Fruit fly (Drosophila melanogaster): ENCODE data around the gene Rph.

DNA sequence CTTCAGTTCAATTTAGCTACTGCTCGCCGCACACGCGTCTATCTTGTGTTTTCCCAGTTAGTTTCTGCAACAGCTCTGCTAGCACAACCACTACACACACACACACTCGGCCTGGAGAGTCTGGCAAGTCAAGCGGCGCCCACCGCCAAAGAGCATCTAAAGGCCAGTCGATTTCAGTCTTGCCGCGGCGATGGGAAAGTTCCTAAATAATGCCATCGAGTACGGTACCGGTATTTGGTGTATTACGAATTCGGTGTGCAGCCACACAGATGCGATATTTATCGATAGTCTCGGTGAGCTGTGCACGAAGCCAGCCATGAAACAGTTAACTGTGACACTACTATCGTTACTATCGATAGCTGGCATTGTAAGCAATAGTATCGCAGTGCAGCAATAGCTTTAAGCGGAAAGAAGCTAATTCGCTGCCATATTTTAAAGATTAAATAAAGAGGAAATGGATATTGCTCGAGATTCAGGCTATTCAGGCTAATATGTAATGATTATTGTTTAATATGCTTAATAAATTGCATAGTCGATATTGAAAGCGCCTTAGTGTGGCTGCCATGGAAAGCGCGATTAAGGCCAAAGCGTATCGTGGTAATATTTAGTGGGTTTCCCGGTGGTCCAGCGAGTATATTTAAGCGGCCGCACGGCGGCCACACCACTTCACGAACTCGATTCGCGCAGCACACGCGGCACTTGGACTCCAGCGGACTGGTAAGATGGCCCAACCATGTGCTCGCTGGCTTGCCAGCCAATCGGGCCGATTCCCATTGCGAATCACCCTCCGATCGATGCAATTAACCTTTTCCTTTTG lies 12.5 kb downstream of the Rph start, which contains the start of gene stx:
- TF ChIP-seq kay (GFP tag; ENCODE audit: borderline replicate concordance) (no peak), ovo (GFP tag; optimal IDR thresholded peaks at IDR 0.05) (peak; percentile 48), bab1 (GFP tag; optimal IDR thresholded peaks at IDR 0.05) (peak; percentile 43)

Measured in whole organism, adult.